Worm (Caenorhabditis elegans): ENCODE results near the gene exos-8.

DNA sequence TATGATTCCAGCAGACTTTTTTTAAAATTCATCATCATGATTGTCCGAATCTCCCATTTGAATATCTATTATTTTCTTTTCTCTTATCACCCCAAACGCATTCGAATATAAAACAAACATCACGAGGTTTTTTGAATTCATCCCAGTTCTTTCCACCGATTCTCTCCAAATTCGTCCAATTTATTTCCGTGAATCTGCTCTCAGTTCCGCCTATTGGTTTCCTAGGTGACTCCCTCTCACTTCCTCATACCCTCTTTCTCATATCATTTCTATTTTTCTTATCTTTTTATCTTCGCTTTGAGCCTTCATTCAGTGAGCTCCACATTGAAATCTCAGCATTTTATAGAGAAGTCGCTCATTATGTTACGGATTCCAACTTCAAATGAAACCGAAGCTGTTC lies 37.6 kb downstream of the exos-8 start, which contains the start of gene T13C2.7:
- no peak for TF ChIP-seq him-1 (tag; optimal IDR thresholded peaks at IDR 0.05)
- no peak for TF ChIP-seq W03F9.2 (tag; optimal IDR thresholded peaks at IDR 0.05)
- TF ChIP-seq dao-5 (tag; optimal IDR thresholded peaks at IDR 0.05): no peak
